Worm (Caenorhabditis elegans): ENCODE measurements around the gene dot-1.3.

dot-1.3 gene

ce11 chrX:12288254-12288653 is 14.4 kb downstream of the dot-1.3 start, which contains the start of gene C04B4.5:
TSS of gene C04B4.5 (minus strand) at chrX:12288354.
- TF ChIP-seq dmd-4 (tag; optimal IDR thresholded peaks at IDR 0.05; ENCODE audit: borderline replicate concordance) (no peak), fax-1 (tag; optimal IDR thresholded peaks at IDR 0.05) (no peak), ttx-3 (tag; optimal IDR thresholded peaks at IDR 0.05) (no peak), lim-6 (tag; optimal IDR thresholded peaks at IDR 0.05) (no peak)

ce11 chrX:12285496-12285895 is 17.2 kb downstream of the dot-1.3 start, which contains the start of gene lips-2:
TSS of gene lips-2 (plus strand) at chrX:12285796.
- TF ChIP-seq ceh-14 (tag; optimal IDR thresholded peaks at IDR 0.05) (no peak), pha-2 (tag; optimal IDR thresholded peaks at IDR 0.05) (no peak), fax-1 (tag; optimal IDR thresholded peaks at IDR 0.05) (no peak), syd-9 (tag; optimal IDR thresholded peaks at IDR 0.05) (no peak), pag-3 (tag; optimal IDR thresholded peaks at IDR 0.05; ENCODE audit: borderline replicate concordance) (no peak), rnt-1 (tag; optimal IDR thresholded peaks at IDR 0.05) (no peak), ahr-1 (tag; optimal IDR thresholded peaks at IDR 0.05) (no peak), npax-4 (tag; optimal IDR thresholded peaks at IDR 0.05) (no peak), unc-55 (GFP tag; optimal IDR thresholded peaks at IDR 0.05) (no peak), nhr-11 (tag; optimal IDR thresholded peaks at IDR 0.05) (no peak), F13H6.1 (tag; optimal IDR thresholded peaks at IDR 0.05) (no peak), C08G9.2 (tag; optimal IDR thresholded peaks at IDR 0.05) (no peak), ceh-34 (tag; optimal IDR thresholded peaks at IDR 0.05) (no peak), C38D4.7 (GFP tag; optimal IDR thresholded peaks at IDR 0.05) (no peak), unc-42 (tag; optimal IDR thresholded peaks at IDR 0.05) (no peak), hlh-30 (tag; optimal IDR thresholded peaks at IDR 0.05; ENCODE audit: insufficient read depth) (no peak), hlh-13 (GFP tag; optimal IDR thresholded peaks at IDR 0.05) (no peak)

ce11 chrX:12284161-12284560 is 18.5 kb downstream of the dot-1.3 start:
- TF ChIP-seq unc-55 (GFP tag; optimal IDR thresholded peaks at IDR 0.05) (no peak), ref-2 (tag; optimal IDR thresholded peaks at IDR 0.05) (no peak), ceh-34 (tag; optimal IDR thresholded peaks at IDR 0.05) (no peak)

- TF ChIP-seq unc-55 (GFP tag; optimal IDR thresholded peaks at IDR 0.05) (no peak), pax-1 (tag; optimal IDR thresholded peaks at IDR 0.05) (no peak), pha-4 (tag; optimal IDR thresholded peaks at IDR 0.05) (no peak), pag-3 (tag; optimal IDR thresholded peaks at IDR 0.05; ENCODE audit: borderline replicate concordance) (no peak), hlh-13 (GFP tag; optimal IDR thresholded peaks at IDR 0.05) (no peak), ceh-31 (tag; optimal IDR thresholded peaks at IDR 0.05) (no peak), tbx-7 (tag; optimal IDR thresholded peaks at IDR 0.05) (no peak), hlh-6 (tag; optimal IDR thresholded peaks at IDR 0.05) (no peak), nfya-1 (tag; optimal IDR thresholded peaks at IDR 0.05) (no peak), K02D7.2 (tag; optimal IDR thresholded peaks at IDR 0.05) (no peak)
Observed at ce11 chrX:12282911-12283310, 19.7 kb downstream of the dot-1.3 start, which contains the start of gene C04B4.2. TSS of gene C04B4.2 (plus strand) at chrX:12283281.

ce11 chrX:12280477-12280876 is 22.2 kb downstream of the dot-1.3 start, which contains the start of gene C04B4.1:
TSS of gene C04B4.1 (plus strand) at chrX:12280777.
- TF ChIP-seq tbx-7 (tag; optimal IDR thresholded peaks at IDR 0.05) (no peak), ahr-1 (tag; optimal IDR thresholded peaks at IDR 0.05) (no peak), T23F11.4 (GFP tag; optimal IDR thresholded peaks at IDR 0.05) (no peak), ceh-24 (tag; optimal IDR thresholded peaks at IDR 0.05) (no peak), pha-2 (tag; optimal IDR thresholded peaks at IDR 0.05) (no peak)

ce11 chrX:12275577-12275976 is 27.1 kb downstream of the dot-1.3 start, which contains the start of gene C04B4.6:
TSS of gene C04B4.6 (minus strand) at chrX:12275677.
- no peak for TF ChIP-seq unc-42 (tag; optimal IDR thresholded peaks at IDR 0.05)
- TF ChIP-seq hlh-30 (tag; optimal IDR thresholded peaks at IDR 0.05; ENCODE audit: insufficient read depth), result no peak
